Fruit fly (Drosophila melanogaster) whole organism, embryonic: ENCODE results near the gene CG8369.
A peak's percentile ranks its signal among the peaks of the same experiment; 100 is the strongest.

Experiments
- Aef1 ChIP-seq: fragments of 200-800 bp; sonication (Bioruptor generic); IDR thresholded peaks from 3 replicates; pipeline ENCODE4 v1.3.6; 2022; ENCODE audit warnings: missing biosample characterization, missing genetic modification characterization
- BEAF-32 ChIP-seq: fragments of 200-800 bp; sonication (Bioruptor generic); optimal IDR thresholded peaks from 3 replicates; lab custom pipeline; 2017; ENCODE audit warnings: missing biosample characterization, missing genetic modification characterization, mild to moderate bottlenecking, moderate library complexity, missing genetic modification reagents
- CG12659 ChIP-seq: fragments of 200-800 bp; sonication (Bioruptor generic); optimal IDR thresholded peaks from 3 replicates; lab custom pipeline; 2017; ENCODE audit warnings: mild to moderate bottlenecking, missing biosample characterization, missing genetic modification reagents, missing genetic modification characterization
- CG13287 ChIP-seq: fragments of 200-800 bp; sonication (Bioruptor generic); IDR thresholded peaks from 2 replicates; pipeline ENCODE4 v1.3.6; 2022; ENCODE audit warnings: missing biosample characterization, missing genetic modification characterization; ENCODE audit not compliant: partially characterized antibody
- CG1529 ChIP-seq: fragments of 200-800 bp; sonication (Bioruptor generic); optimal IDR thresholded peaks from 3 replicates; lab custom pipeline; 2018; ENCODE audit warnings: missing biosample characterization, missing genetic modification characterization
- CG15514 ChIP-seq: fragments of 200-800 bp; sonication (Bioruptor generic); optimal IDR thresholded peaks from 3 replicates; lab custom pipeline; 2017; ENCODE audit warnings: missing biosample characterization, missing genetic modification characterization, mild to moderate bottlenecking, moderate library complexity, missing genetic modification reagents
- CG17385 ChIP-seq: fragments of 200-800 bp; sonication (Bioruptor generic); optimal IDR thresholded peaks from 3 replicates; lab custom pipeline; 2018; ENCODE audit warnings: missing biosample characterization, mild to moderate bottlenecking, missing genetic modification characterization
- CG17802 ChIP-seq: fragments of 200-800 bp; sonication (Bioruptor generic); optimal IDR thresholded peaks from 2 replicates; lab custom pipeline; 2018; ENCODE audit warnings: missing biosample characterization, mild to moderate bottlenecking, missing genetic modification characterization, moderate library complexity
- CG2129 ChIP-seq: fragments of 200-800 bp; sonication (Bioruptor generic); IDR thresholded peaks from 2 replicates; pipeline ENCODE4 v1.3.6; 2022; ENCODE audit warnings: missing biosample characterization, missing genetic modification characterization; ENCODE audit not compliant: partially characterized antibody
- CG2199 ChIP-seq: fragments of 200-800 bp; sonication (Bioruptor generic); IDR thresholded peaks from 3 replicates; pipeline ENCODE4 v1.3.6; 2022; ENCODE audit warnings: missing biosample characterization, missing genetic modification characterization
- CG2889 ChIP-seq: fragments of 200-800 bp; sonication (Bioruptor generic); IDR thresholded peaks from 3 replicates; pipeline ENCODE4 v1.3.6; 2022; ENCODE audit warnings: missing biosample characterization, missing genetic modification characterization
- CG30020 ChIP-seq: fragments of 200-800 bp; optimal IDR thresholded peaks from 2 replicates; lab custom pipeline; 2019; ENCODE audit warnings: missing biosample characterization, mild to moderate bottlenecking, missing genetic modification characterization, moderate library complexity
- CG3995 ChIP-seq: fragments of 200-800 bp; sonication (Bioruptor generic); optimal IDR thresholded peaks from 3 replicates; lab custom pipeline; 2016; ENCODE audit warnings: missing biosample characterization, missing genetic modification characterization
- CG4820 ChIP-seq: fragments of 200-800 bp; sonication (Bioruptor generic); optimal IDR thresholded peaks from 3 replicates; lab custom pipeline; 2016; ENCODE audit warnings: missing biosample characterization, missing genetic modification characterization
- CG6175 ChIP-seq: fragments of 200-800 bp; sonication (Bioruptor generic); IDR thresholded peaks from 3 replicates; pipeline ENCODE4 v1.3.6; 2022; ENCODE audit warnings: missing biosample characterization, missing genetic modification characterization
- CG6254 ChIP-seq: fragments of 200-800 bp; sonication (Bioruptor generic); optimal IDR thresholded peaks from 3 replicates; lab custom pipeline; 2017; ENCODE audit warnings: mild to moderate bottlenecking, missing biosample characterization, missing genetic modification reagents, missing genetic modification characterization
- CG6654 ChIP-seq: fragments of 200-800 bp; sonication (Bioruptor generic); optimal IDR thresholded peaks from 2 replicates; lab custom pipeline; 2017; ENCODE audit warnings: missing biosample characterization, mild to moderate bottlenecking, missing genetic modification characterization
- CG7745 ChIP-seq: fragments of 200-800 bp; sonication (Bioruptor generic); optimal IDR thresholded peaks from 2 replicates; lab custom pipeline; 2018; ENCODE audit warnings: missing biosample characterization, mild to moderate bottlenecking, missing genetic modification characterization, moderate library complexity
- CG7786 ChIP-seq: fragments of 200-800 bp; sonication (Bioruptor generic); optimal IDR thresholded peaks from 2 replicates; lab custom pipeline; 2016; ENCODE audit warnings: missing biosample characterization, missing genetic modification characterization
- CG7987 ChIP-seq: fragments of 200-800 bp; sonication (Bioruptor generic); optimal IDR thresholded peaks from 2 replicates; lab custom pipeline; 2018; ENCODE audit warnings: missing biosample characterization, mild to moderate bottlenecking, missing genetic modification characterization, moderate library complexity
- CG8089 ChIP-seq: fragments of 200-800 bp; sonication (Bioruptor generic); optimal IDR thresholded peaks from 3 replicates; lab custom pipeline; 2016; ENCODE audit warnings: missing biosample characterization, missing genetic modification characterization
- CG8924 ChIP-seq: fragments of 200-800 bp; optimal IDR thresholded peaks from 3 replicates; lab custom pipeline; 2019; ENCODE audit warnings: missing biosample characterization, mild to moderate bottlenecking, missing genetic modification characterization, moderate library complexity
- Doc3 ChIP-seq: fragments of 200-800 bp; sonication (Bioruptor generic); IDR thresholded peaks from 3 replicates; pipeline ENCODE4 v1.3.6; 2022; ENCODE audit warnings: missing biosample characterization, missing genetic modification characterization; ENCODE audit not compliant: partially characterized antibody
- Dref ChIP-seq: fragments of 200-800 bp; sonication (Bioruptor generic); IDR thresholded peaks from 2 replicates; pipeline ENCODE4 v1.3.6; 2022; ENCODE audit warnings: missing biosample characterization, missing genetic modification characterization
- Ets97D ChIP-seq: fragments of 200-800 bp; sonication (Bioruptor generic); optimal IDR thresholded peaks from 3 replicates; lab custom pipeline; 2016; ENCODE audit warnings: missing biosample characterization, missing genetic modification characterization
- Fer1 ChIP-seq: fragments of 200-800 bp; sonication (Bioruptor generic); optimal IDR thresholded peaks from 2 replicates; lab custom pipeline; 2017; ENCODE audit warnings: missing biosample characterization, mild to moderate bottlenecking, missing genetic modification characterization
- Fer2 ChIP-seq: fragments of 200-800 bp; sonication (Bioruptor generic); optimal IDR thresholded peaks from 2 replicates; lab custom pipeline; 2018; ENCODE audit warnings: missing biosample characterization, mild to moderate bottlenecking, missing genetic modification characterization, moderate library complexity
- HLH4C ChIP-seq: fragments of 200-800 bp; sonication (Bioruptor generic); IDR thresholded peaks from 3 replicates; pipeline ENCODE4 v1.3.6; 2022; ENCODE audit warnings: missing biosample characterization, missing genetic modification characterization; ENCODE audit not compliant: partially characterized antibody
- HmgZ ChIP-seq: fragments of 200-800 bp; sonication (Bioruptor generic); optimal IDR thresholded peaks from 2 replicates; lab custom pipeline; 2018; ENCODE audit warnings: missing biosample characterization, mild to moderate bottlenecking, missing genetic modification characterization
- Lhr ChIP-seq: fragments of 200-800 bp; sonication (Bioruptor generic); optimal IDR thresholded peaks from 3 replicates; lab custom pipeline; 2017; ENCODE audit warnings: mild to moderate bottlenecking, missing biosample characterization, missing genetic modification reagents, missing genetic modification characterization
- Max ChIP-seq: fragments of 200-800 bp; sonication (Bioruptor generic); optimal IDR thresholded peaks from 2 replicates; lab custom pipeline; 2016; ENCODE audit warnings: missing biosample characterization, mild to moderate bottlenecking, missing genetic modification characterization
- NC2β ChIP-seq: fragments of 200-800 bp; sonication (Bioruptor generic); optimal IDR thresholded peaks from 2 replicates; lab custom pipeline; 2016; ENCODE audit warnings: missing biosample characterization, missing genetic modification characterization
- Optix ChIP-seq: fragments of 200-800 bp; sonication (Bioruptor generic); IDR thresholded peaks from 3 replicates; pipeline ENCODE4 v1.3.6; 2022; ENCODE audit warnings: missing biosample characterization, missing genetic modification characterization
- Scr ChIP-seq: fragments of 200-800 bp; sonication (Bioruptor generic); IDR thresholded peaks from 2 replicates; pipeline ENCODE4 v1.3.6; 2022; ENCODE audit warnings: missing biosample characterization, missing genetic modification characterization; ENCODE audit not compliant: partially characterized antibody
- Sin3A ChIP-seq: fragments of >200 bp; optimal IDR thresholded peaks from 2 replicates; lab custom pipeline; 2018
- YL-1 ChIP-seq: fragments of 200-800 bp; sonication (Bioruptor generic); optimal IDR thresholded peaks from 3 replicates; lab custom pipeline; 2017; ENCODE audit warnings: missing biosample characterization, mild to moderate bottlenecking, missing genetic modification characterization
- ato ChIP-seq: fragments of 200-800 bp; sonication (Bioruptor generic); IDR thresholded peaks from 2 replicates; pipeline ENCODE4 v1.3.6; 2022; ENCODE audit warnings: missing biosample characterization, missing genetic modification characterization; ENCODE audit not compliant: partially characterized antibody
- bcd ChIP-seq: fragments of 200-800 bp; sonication (Bioruptor generic); optimal IDR thresholded peaks from 2 replicates; lab custom pipeline; 2017; ENCODE audit warnings: missing biosample characterization, mild to moderate bottlenecking, missing genetic modification characterization
- corto ChIP-seq: fragments of 200-800 bp; sonication (Bioruptor generic); optimal IDR thresholded peaks from 2 replicates; lab custom pipeline; 2016; ENCODE audit warnings: missing biosample characterization, mild to moderate bottlenecking, missing genetic modification characterization, moderate library complexity
- dan ChIP-seq: fragments of 200-800 bp; sonication (Bioruptor generic); IDR thresholded peaks from 2 replicates; pipeline ENCODE4 v1.3.6; 2022; ENCODE audit warnings: missing biosample characterization, missing genetic modification characterization
- fd64A ChIP-seq: fragments of 200-800 bp; sonication (Bioruptor generic); optimal IDR thresholded peaks from 3 replicates; lab custom pipeline; 2018; ENCODE audit warnings: missing biosample characterization, mild to moderate bottlenecking, missing genetic modification characterization
- fru ChIP-seq: fragments of >200 bp; optimal IDR thresholded peaks from 2 replicates; lab custom pipeline; 2017
- grn ChIP-seq: fragments of 200-800 bp; sonication (Bioruptor generic); optimal IDR thresholded peaks from 3 replicates; lab custom pipeline; 2017; ENCODE audit warnings: missing biosample characterization, missing genetic modification characterization
- hbn ChIP-seq: fragments of 200-800 bp; sonication (Bioruptor generic); IDR thresholded peaks from 2 replicates; pipeline ENCODE4 v1.3.6; 2022; ENCODE audit warnings: missing biosample characterization, missing genetic modification characterization; ENCODE audit not compliant: partially characterized antibody
- pzg ChIP-seq: fragments of 200-800 bp; sonication (Bioruptor generic); optimal IDR thresholded peaks from 3 replicates; lab custom pipeline; 2018; ENCODE audit warnings: missing biosample characterization, mild to moderate bottlenecking, missing genetic modification characterization, moderate library complexity
- row ChIP-seq: fragments of 200-800 bp; sonication (Bioruptor generic); IDR thresholded peaks from 3 replicates; pipeline ENCODE4 v1.3.6; 2022; ENCODE audit warnings: missing biosample characterization, missing genetic modification characterization
- salm ChIP-seq: fragments of 200-800 bp; sonication (Bioruptor generic); optimal IDR thresholded peaks from 2 replicates; lab custom pipeline; 2018; ENCODE audit warnings: missing biosample characterization, mild to moderate bottlenecking, missing genetic modification characterization
- sna ChIP-seq: fragments of 200-800 bp; sonication (Bioruptor generic); IDR thresholded peaks from 2 replicates; pipeline ENCODE4 v1.3.6; 2022; ENCODE audit warnings: missing biosample characterization, missing genetic modification characterization; ENCODE audit not compliant: partially characterized antibody
- stc ChIP-seq: fragments of 200-800 bp; sonication (Bioruptor generic); IDR thresholded peaks from 2 replicates; pipeline ENCODE4 v1.3.6; 2022; ENCODE audit warnings: missing biosample characterization, missing genetic modification characterization

CG8369 gene

DNA sequence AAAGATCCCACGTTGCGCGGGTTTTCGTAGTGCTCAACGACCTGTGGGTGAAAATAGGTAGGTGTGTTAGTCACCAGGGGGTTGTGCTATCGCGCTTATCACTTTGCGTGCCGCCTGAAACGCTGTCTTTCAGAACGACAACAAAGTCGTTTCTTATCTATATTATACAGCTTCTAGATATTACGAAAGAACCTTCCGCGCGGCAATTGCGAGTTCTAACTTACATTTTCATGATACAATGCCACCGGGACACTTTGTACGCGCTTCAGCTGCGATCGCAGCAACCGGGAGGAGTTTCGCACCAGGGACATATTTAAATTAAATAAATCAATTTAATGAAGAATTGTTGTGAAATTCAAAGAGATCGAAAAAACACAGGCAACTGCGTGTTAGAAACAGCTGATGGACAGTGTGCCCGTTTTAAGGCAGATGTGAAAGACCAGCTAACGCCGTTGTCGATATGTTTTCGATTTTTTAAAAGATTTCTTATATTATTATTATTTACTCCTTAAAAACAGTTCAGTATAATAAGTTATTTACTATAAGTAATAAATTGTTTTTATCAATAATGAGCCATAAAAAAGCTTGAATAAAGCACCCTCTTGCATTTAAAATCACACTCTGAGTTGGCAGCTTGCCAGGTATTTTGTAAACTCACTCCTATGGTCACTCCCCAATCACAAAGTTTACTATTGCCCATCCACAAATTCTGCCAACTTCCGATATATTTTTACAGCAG, 2.1 kb downstream of the CG8369 start, which contains the start of the genes IscU and CG8379 (continued):
- TF ChIP-seq sna = peak; percentile 73
- TF ChIP-seq CG13287 = peak; percentile 82
- TF ChIP-seq CG7987 (GFP tag; lab: Kevin White, UChicago) = no peak
- TF ChIP-seq salm (tag; lab: Kevin White, UChicago) = peak; percentile 16
- no peak for TF ChIP-seq stc
- TF ChIP-seq CG7786 (GFP tag; lab: Kevin White, UChicago) = no peak
- peak; percentile 30 for TF ChIP-seq CG3995 (GFP tag; lab: Kevin White, UChicago)
- peak; percentile 38 for TF ChIP-seq CG8924
- no peak for TF ChIP-seq CG2199 (GFP tag; lab: Robert Waterston, UW)
- no peak for TF ChIP-seq dan (GFP tag; lab: Robert Waterston, UW)
- TF ChIP-seq hbn (GFP tag; lab: Robert Waterston, UW) = peak; percentile 69; the same call in 1 of the 2 replicates
- peak; percentile 68 for TF ChIP-seq pzg (GFP tag; lab: Kevin White, UChicago)
- TF ChIP-seq CG30020 (tag; lab: Kevin White, UChicago) = peak; percentile 61
- peak; percentile 65 for TF ChIP-seq CG12659 (GFP tag; lab: Kevin White, UChicago)
- TF ChIP-seq Dref (GFP tag; lab: Robert Waterston, UW) = peak; percentile 50
- TF ChIP-seq CG15514 (GFP tag; lab: Kevin White, UChicago) = peak; percentile 50
- TF ChIP-seq CG2129 (GFP tag; lab: Robert Waterston, UW) = peak; percentile 34; the same call in 1 of the 2 replicates
- TF ChIP-seq ato (GFP tag; lab: Robert Waterston, UW) = peak; percentile 15; the same call in 1 of the 2 replicates
- peak; percentile 12 for TF ChIP-seq Max
- no peak for TF ChIP-seq bcd (GFP tag; lab: Kevin White, UChicago)
- TF ChIP-seq YL-1 (GFP tag; lab: Kevin White, UChicago) = peak; percentile 87
- TF ChIP-seq row (GFP tag; lab: Robert Waterston, UW) = peak; percentile 75
- peak; percentile 37; the same call in 2 of the 3 replicates for TF ChIP-seq HLH4C (GFP tag; lab: Robert Waterston, UW)
- TF ChIP-seq Scr (GFP tag; lab: Robert Waterston, UW) = peak; percentile 70
- peak; percentile 8 for TF ChIP-seq corto (GFP tag; lab: Kevin White, UChicago)
- peak; percentile 12 for TF ChIP-seq CG6254 (GFP tag; lab: Kevin White, UChicago)
- no peak for TF ChIP-seq CG6175 (GFP tag; lab: Robert Waterston, UW)
- no peak for TF ChIP-seq CG2889 (GFP tag; lab: Robert Waterston, UW)
- TF ChIP-seq Optix = no peak
- no peak for TF ChIP-seq NC2β
- no peak for TF ChIP-seq fru
- TF ChIP-seq CG17385 (GFP tag; lab: Kevin White, UChicago) = no peak
- peak; percentile 41 for TF ChIP-seq HmgZ (tag; lab: Kevin White, UChicago)
- no peak for TF ChIP-seq CG7745 (tag; lab: Kevin White, UChicago)
- no peak for TF ChIP-seq CG17802
- TF ChIP-seq CG6654 (GFP tag; lab: Kevin White, UChicago) = no peak
- TF ChIP-seq Doc3 = peak; percentile 56; the same call in 1 of the 3 replicates
- TF ChIP-seq Ets97D (GFP tag; lab: Kevin White, UChicago) = peak; percentile 10
- TF ChIP-seq Lhr (GFP tag; lab: Kevin White, UChicago) = peak; percentile 58
- TF ChIP-seq BEAF-32 (GFP tag; lab: Kevin White, UChicago) = peak; percentile 74
- TF ChIP-seq grn (GFP tag; lab: Kevin White, UChicago) = no peak
- peak; percentile 15 for TF ChIP-seq Fer1 (GFP tag; lab: Kevin White, UChicago)
- no peak for TF ChIP-seq CG8089 (GFP tag; lab: Kevin White, UChicago)
- no peak for TF ChIP-seq Aef1 (GFP tag; lab: Robert Waterston, UW)
- TF ChIP-seq fd64A = no peak
- TF ChIP-seq CG4820 (GFP tag; lab: Kevin White, UChicago) = no peak
- TF ChIP-seq CG1529 (GFP tag; lab: Kevin White, UChicago) = no peak
- peak; percentile 70 for TF ChIP-seq Sin3A (lab: Kevin White, UChicago)
- no peak for TF ChIP-seq Fer2 (tag; lab: Kevin White, UChicago)
